Fruit fly (Drosophila melanogaster) whole organism, pupa: ENCODE results near the gene CG9164.

Experiments
- CG10348 ChIP-seq: fragments of 200-800 bp; sonication (Bioruptor generic); IDR thresholded peaks from 2 replicates; pipeline ENCODE4 v1.3.6; 2022; ENCODE audit warnings: missing biosample characterization, missing genetic modification characterization
- CG12605 ChIP-seq: fragments of 200-800 bp; sonication (Bioruptor generic); IDR thresholded peaks from 2 replicates; pipeline ENCODE4 v1.3.6; 2022; ENCODE audit warnings: missing biosample characterization, missing genetic modification characterization
- CG13204 ChIP-seq: fragments of 200-800 bp; sonication (Bioruptor generic); optimal IDR thresholded peaks from 2 replicates; lab custom pipeline; 2018; ENCODE audit warnings: missing biosample characterization, mild to moderate bottlenecking, missing genetic modification characterization, moderate library complexity
- CG14655 ChIP-seq: fragments of 200-800 bp; sonication (Bioruptor generic); optimal IDR thresholded peaks from 3 replicates; lab custom pipeline; 2017; ENCODE audit warnings: mild to moderate bottlenecking, missing biosample characterization, missing genetic modification reagents, missing genetic modification characterization
- CG15710 ChIP-seq: fragments of 200-800 bp; sonication (Bioruptor generic); optimal IDR thresholded peaks from 2 replicates; lab custom pipeline; 2018; ENCODE audit warnings: missing biosample characterization, mild to moderate bottlenecking, missing genetic modification characterization, moderate library complexity
- CG17806 ChIP-seq: fragments of 200-800 bp; sonication (Bioruptor generic); optimal IDR thresholded peaks from 2 replicates; lab custom pipeline; 2018; ENCODE audit warnings: missing biosample characterization, mild to moderate bottlenecking, missing genetic modification characterization, moderate library complexity
- CG32121 ChIP-seq: fragments of 200-800 bp; sonication (Bioruptor generic); IDR thresholded peaks from 2 replicates; pipeline ENCODE4 v1.3.6; 2022; ENCODE audit warnings: missing biosample characterization, missing genetic modification characterization
- CG34367 ChIP-seq: fragments of 200-800 bp; sonication (Bioruptor generic); optimal IDR thresholded peaks from 2 replicates; lab custom pipeline; 2018; ENCODE audit warnings: missing biosample characterization, mild to moderate bottlenecking, missing genetic modification characterization
- CG4496 ChIP-seq: fragments of 200-800 bp; sonication (Bioruptor generic); IDR thresholded peaks from 3 replicates; pipeline ENCODE4 v1.3.6; 2022; ENCODE audit warnings: missing biosample characterization, missing genetic modification characterization
- CG8159 ChIP-seq: fragments of 200-800 bp; sonication (Bioruptor generic); optimal IDR thresholded peaks from 3 replicates; lab custom pipeline; 2018; ENCODE audit warnings: missing biosample characterization, mild to moderate bottlenecking, missing genetic modification characterization, moderate library complexity
- CG8301 ChIP-seq: fragments of 200-800 bp; sonication (Bioruptor generic); optimal IDR thresholded peaks from 2 replicates; lab custom pipeline; 2018; ENCODE audit warnings: missing biosample characterization, mild to moderate bottlenecking, missing genetic modification characterization
- CG9948 ChIP-seq: fragments of 200-800 bp; sonication (Bioruptor generic); optimal IDR thresholded peaks from 2 replicates; lab custom pipeline; 2018; ENCODE audit warnings: missing biosample characterization, mild to moderate bottlenecking, missing genetic modification characterization, moderate library complexity
- D1 ChIP-seq: fragments of 200-800 bp; sonication (Bioruptor generic); optimal IDR thresholded peaks from 2 replicates; lab custom pipeline; 2018; ENCODE audit warnings: missing biosample characterization, mild to moderate bottlenecking, missing genetic modification characterization, moderate library complexity
- EcR ChIP-seq: fragments of 200-800 bp; sonication (Bioruptor generic); optimal IDR thresholded peaks from 3 replicates; lab custom pipeline; 2019; ENCODE audit warnings: missing biosample characterization, missing genetic modification characterization, mild to moderate bottlenecking, moderate library complexity, missing genetic modification reagents
- Ets98B ChIP-seq: fragments of 200-800 bp; sonication (Bioruptor generic); IDR thresholded peaks from 2 replicates; pipeline ENCODE4 v1.3.6; 2022; ENCODE audit warnings: missing biosample characterization, missing genetic modification characterization
- Pif1A ChIP-seq: fragments of 200-800 bp; sonication (Bioruptor generic); optimal IDR thresholded peaks from 3 replicates; lab custom pipeline; 2016; ENCODE audit warnings: missing biosample characterization, missing genetic modification characterization
- Pif1B ChIP-seq: fragments of 200-800 bp; sonication (Bioruptor generic); optimal IDR thresholded peaks from 3 replicates; lab custom pipeline; 2016; ENCODE audit warnings: missing biosample characterization, missing genetic modification characterization
- Snoo ChIP-seq: fragments of 200-800 bp; sonication (Bioruptor generic); optimal IDR thresholded peaks from 3 replicates; lab custom pipeline; 2017; ENCODE audit warnings: missing biosample characterization, mild to moderate bottlenecking, missing genetic modification characterization, inconsistent platforms
- fd96Ca ChIP-seq: fragments of 200-800 bp; sonication (Bioruptor generic); IDR thresholded peaks from 3 replicates; pipeline ENCODE4 v1.3.6; 2022; ENCODE audit warnings: missing biosample characterization, missing genetic modification characterization
- gl ChIP-seq: fragments of 200-800 bp; sonication (Bioruptor generic); optimal IDR thresholded peaks from 2 replicates; lab custom pipeline; 2018; ENCODE audit warnings: missing biosample characterization, mild to moderate bottlenecking, missing genetic modification characterization
- rn ChIP-seq: fragments of 200-800 bp; sonication (Bioruptor generic); IDR thresholded peaks from 2 replicates; pipeline ENCODE4 v1.3.6; 2022; ENCODE audit warnings: missing biosample characterization, missing genetic modification characterization

Gene CG9164

dm6 chrX:15344473-15345331 lies 40.5 kb downstream of the CG9164 start, which contains the start of the genes CG12608 and Prp5:
CG12608 (minus strand) TSS chrX:15344625.
Prp5 (plus strand) TSS chrX:15345169.
- TF ChIP-seq D1: no peak
- no peak for TF ChIP-seq EcR (GFP tag; lab: Kevin White, UChicago)
- TF ChIP-seq CG14655: no peak
- TF ChIP-seq CG8301: no peak
- TF ChIP-seq fd96Ca: no peak
- TF ChIP-seq CG10348: no peak
- TF ChIP-seq CG15710 (tag; lab: Kevin White, UChicago): no peak
- TF ChIP-seq CG17806 (tag; lab: Kevin White, UChicago): no peak
- TF ChIP-seq CG12605 (GFP tag; lab: Robert Waterston, UW): no peak
- no peak for TF ChIP-seq gl
- TF ChIP-seq CG8159: no peak
- TF ChIP-seq CG9948: no peak
- TF ChIP-seq, all 21 proteins: peak for 0

DNA sequence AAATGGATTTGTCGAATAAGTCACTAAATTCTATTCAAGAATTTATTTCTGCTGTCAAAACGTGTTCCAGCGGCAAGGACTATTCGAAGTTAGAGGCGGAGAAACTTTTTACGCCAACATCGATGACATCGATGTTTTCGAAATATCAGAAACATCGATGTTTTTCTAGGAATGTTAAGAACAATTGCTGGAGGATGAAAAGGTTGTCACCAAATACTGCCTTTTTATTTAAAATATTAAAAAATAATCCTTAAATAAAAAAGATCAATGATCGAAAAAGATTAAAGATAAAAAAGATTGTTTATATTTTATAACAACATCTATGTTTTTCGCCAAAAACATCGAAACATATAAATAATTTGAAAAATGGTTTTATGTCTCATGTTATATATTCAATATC lies 43.2 kb downstream of the CG9164 start, which contains the start of gene CG9123:
Gene CG9123, minus strand, starts transcription at position 101 of the 400 bp plus-strand sequence.
- TF ChIP-seq EcR (GFP tag; lab: Kevin White, UChicago) (no peak), CG32121 (GFP tag; lab: Robert Waterston, UW) (no peak), CG4496 (GFP tag; lab: Robert Waterston, UW) (no peak), CG13204 (GFP tag; lab: Kevin White, UChicago) (no peak)

DNA sequence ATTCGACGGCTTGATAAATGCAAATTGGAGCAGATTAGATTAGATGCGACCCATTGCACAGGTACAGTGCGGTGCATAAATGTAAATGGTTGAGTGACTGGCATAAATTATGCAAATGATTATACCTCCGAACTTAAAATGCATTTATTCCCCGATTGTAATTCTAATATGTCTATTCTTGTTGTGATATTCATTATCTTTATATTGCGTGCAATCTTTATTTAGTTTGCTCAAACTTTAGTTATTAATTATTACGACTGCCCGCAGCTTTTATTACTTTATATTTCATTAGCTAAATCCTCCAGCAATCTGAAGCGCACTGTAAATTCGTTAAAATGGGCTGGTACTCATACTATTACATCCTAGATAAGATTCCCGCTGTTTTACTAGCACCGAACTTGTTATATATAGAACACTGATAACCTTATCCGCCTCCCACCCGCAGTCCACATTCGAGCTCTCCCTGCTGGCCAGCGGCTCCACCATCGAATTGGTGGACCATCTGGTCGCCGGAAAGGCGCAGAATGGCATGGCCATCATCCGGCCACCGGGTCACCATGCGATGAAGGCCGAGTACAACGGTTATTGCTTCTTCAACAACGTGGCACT lies 49.3 kb downstream of the CG9164 start:
- TF ChIP-seq Pif1B (GFP tag; lab: Kevin White, UChicago) (no peak), CG4496 (GFP tag; lab: Robert Waterston, UW) (no peak), gl (no peak), CG12605 (GFP tag; lab: Robert Waterston, UW) (no peak)
- TF ChIP-seq, all 21 proteins: peak for 0

DNA sequence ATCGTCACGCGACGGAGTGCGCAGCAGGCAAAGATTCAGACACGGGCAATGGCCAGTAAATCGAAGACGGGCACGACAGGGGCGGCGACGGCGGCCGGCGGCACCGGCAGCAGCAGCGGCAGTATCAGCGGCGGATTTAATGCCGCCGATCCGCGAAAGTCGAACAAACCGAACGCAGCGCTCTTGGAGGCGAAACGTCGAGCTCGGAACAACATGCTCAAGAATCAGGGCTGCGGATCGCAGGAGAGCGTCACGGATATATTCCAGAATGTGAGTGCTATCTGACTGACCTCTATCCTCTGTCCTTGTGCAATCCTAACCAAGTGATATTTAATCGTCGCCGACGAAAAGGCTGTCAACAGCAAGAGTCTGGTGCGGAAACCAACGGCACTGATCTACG lies 50.2 kb downstream of the CG9164 start:
- peak; percentile 43 for TF ChIP-seq CG13204 (GFP tag; lab: Kevin White, UChicago)
- TF ChIP-seq CG8159: no peak
- TF ChIP-seq EcR (GFP tag; lab: Kevin White, UChicago): peak; percentile 10
- TF ChIP-seq CG9948: no peak
- TF ChIP-seq, all 21 proteins: peak for 2

DNA sequence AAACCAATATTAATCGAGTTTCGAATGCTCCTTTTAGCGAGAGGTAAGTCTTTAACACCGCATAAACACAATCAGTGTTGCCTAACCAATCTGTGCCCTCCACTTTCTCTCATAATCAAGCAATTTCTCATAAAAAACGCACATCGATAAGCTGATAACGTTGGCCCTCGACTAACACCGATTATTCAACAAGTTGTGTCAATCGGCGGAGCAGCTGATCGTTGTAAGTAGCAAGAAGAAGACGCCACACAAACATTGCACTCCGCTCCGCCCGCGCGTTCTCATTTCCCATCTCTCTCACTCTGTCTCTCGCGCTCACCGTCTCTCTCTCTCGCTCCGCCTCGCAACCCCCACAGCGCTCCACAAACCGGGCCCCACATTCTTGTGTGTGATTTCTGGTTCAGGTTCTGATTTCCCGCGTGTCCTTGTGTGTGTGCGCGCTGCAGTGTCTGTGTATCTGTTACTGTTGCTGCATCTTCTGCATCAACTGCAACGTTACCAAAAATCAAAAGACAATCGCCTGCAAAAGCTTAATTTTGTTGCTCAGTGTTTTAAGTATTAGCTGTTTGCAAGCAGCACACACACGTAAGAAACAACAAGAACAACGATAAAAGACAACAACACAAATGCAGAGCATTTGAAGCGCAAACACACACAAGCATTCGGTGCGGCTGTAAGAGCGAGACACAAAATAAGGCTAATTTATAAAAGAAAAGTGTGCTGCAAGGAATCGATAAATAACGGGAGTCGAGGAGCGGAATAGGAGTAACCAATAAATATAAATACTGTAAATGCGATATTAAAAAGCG lies 52.0 kb downstream of the CG9164 start, which contains the start of the genes CG9114 and HDAC6:
Gene CG9114, minus strand, starts transcription at position 89 of the 809 bp plus-strand sequence.
Gene HDAC6, plus strand, starts transcription at position 245 of the 809 bp plus-strand sequence.
- TF ChIP-seq CG9948 (no peak), CG34367 (no peak), CG32121 (GFP tag; lab: Robert Waterston, UW) (peak; percentile 55), Pif1A (no peak), D1 (no peak), CG8301 (no peak), CG15710 (tag; lab: Kevin White, UChicago) (peak; percentile 2), fd96Ca (peak; percentile 48; the same call in 2 of the 3 replicates), CG17806 (tag; lab: Kevin White, UChicago) (no peak), rn (GFP tag; lab: Robert Waterston, UW) (no peak), EcR (GFP tag; lab: Kevin White, UChicago) (peak; percentile 21), CG14655 (no peak), CG13204 (GFP tag; lab: Kevin White, UChicago) (peak; percentile 32), Ets98B (GFP tag; lab: Robert Waterston, UW) (peak; percentile 32; the same call in 1 of the 2 replicates), Pif1B (GFP tag; lab: Kevin White, UChicago) (no peak), CG12605 (GFP tag; lab: Robert Waterston, UW) (peak; percentile 55), CG8159 (no peak), CG4496 (GFP tag; lab: Robert Waterston, UW) (peak; percentile 53; the same call in 2 of the 3 replicates), gl (no peak), Snoo (no peak), CG10348 (no peak)
